Worm (Caenorhabditis elegans) whole organism, L4 larva: Measurements from ENCODE around the gene sup-1.

Experiments
- F10B5.3 ChIP-seq: sonication (generic microtip); optimal IDR thresholded peaks from 2 replicates; lab custom pipeline; 2016; ENCODE audit warnings: mild to moderate bottlenecking, missing genetic modification characterization, missing compliant biosample characterization
- Y48G9A.11 ChIP-seq: fragments of 200-800 bp; sonication (Bioruptor generic); IDR thresholded peaks from 2 replicates; pipeline ENCODE4 v1.3.6; 2022; ENCODE audit warnings: missing genetic modification reagents, missing genetic modification characterization, missing compliant biosample characterization
- ZK337.2 ChIP-seq: fragments of 200-800 bp; sonication (Bioruptor generic); IDR thresholded peaks from 2 replicates; pipeline ENCODE4 v1.3.6; 2022; ENCODE audit warnings: missing genetic modification reagents, missing genetic modification characterization, missing compliant biosample characterization
- aha-1 ChIP-seq: fragments of 150-350 bp; peaks from one replicate; lab custom pipeline; 2014; ENCODE audit warnings: missing biosample characterization, missing genetic modification characterization
- arid-1 ChIP-seq: fragments of 200-800 bp; sonication (Bioruptor generic); conservative IDR thresholded peaks from 2 replicates; pipeline ENCODE4 v1.3.6; 2022; ENCODE audit warnings: missing genetic modification reagents, missing genetic modification characterization, missing compliant biosample characterization
- ceh-20 ChIP-seq: fragments of 200-800 bp; sonication (Bioruptor generic); IDR thresholded peaks from 2 replicates; pipeline ENCODE4 v1.3.6; 2022; ENCODE audit warnings: missing genetic modification reagents, missing genetic modification characterization, missing compliant biosample characterization
- ceh-28 ChIP-seq: fragments of 150-350 bp; optimal IDR thresholded peaks from 2 replicates; lab custom pipeline; 2014; ENCODE audit warnings: missing biosample characterization, missing genetic modification reagents, missing genetic modification characterization
- ceh-44 ChIP-seq: fragments of 200-800 bp; sonication (Bioruptor generic); IDR thresholded peaks from 2 replicates; pipeline ENCODE4 v1.3.6; 2022; ENCODE audit warnings: missing genetic modification reagents, missing genetic modification characterization, missing compliant biosample characterization
- ces-1 ChIP-seq: fragments of 150-350 bp; sonication (generic microtip); optimal IDR thresholded peaks from 4 replicates; lab custom pipeline; 2014; ENCODE audit warnings: missing biosample characterization, missing genetic modification reagents, missing genetic modification characterization
- cey-2 ChIP-seq: sonication (generic microtip); optimal IDR thresholded peaks from 3 replicates; lab custom pipeline; 2017; ENCODE audit warnings: missing genetic modification characterization, mild to moderate bottlenecking, missing compliant biosample characterization, antibody characterized with exemption, borderline replicate concordance; ENCODE audit not compliant: insufficient read depth
- ctbp-1 ChIP-seq: fragments of 200-800 bp; sonication (Bioruptor generic); IDR thresholded peaks from 2 replicates; pipeline ENCODE4 v1.3.6; 2022; ENCODE audit warnings: missing genetic modification reagents, missing genetic modification characterization, missing compliant biosample characterization
- daf-12 ChIP-seq: fragments of 150-350 bp; optimal IDR thresholded peaks from 2 replicates; lab custom pipeline; 2014; ENCODE audit warnings: missing biosample characterization, missing genetic modification reagents, missing genetic modification characterization
- daf-19 ChIP-seq: fragments of 200-800 bp; sonication (Bioruptor generic); conservative IDR thresholded peaks from 2 replicates; pipeline ENCODE4 v1.3.6; 2022; ENCODE audit warnings: missing genetic modification characterization, missing compliant biosample characterization
- dmd-8 ChIP-seq: fragments of 200-800 bp; sonication (Bioruptor generic); IDR thresholded peaks from 2 replicates; pipeline ENCODE4 v1.3.6; 2022; ENCODE audit warnings: missing genetic modification characterization, missing compliant biosample characterization
- duxl-1 ChIP-seq: sonication (generic microtip); optimal IDR thresholded peaks from 2 replicates; lab custom pipeline; 2016; ENCODE audit warnings: mild to moderate bottlenecking, missing genetic modification characterization, moderate library complexity, missing compliant biosample characterization; ENCODE audit not compliant: poor library complexity
- fkh-10 ChIP-seq: fragments of 150-350 bp; optimal IDR thresholded peaks from 2 replicates; lab custom pipeline; 2014; ENCODE audit warnings: missing biosample characterization, missing genetic modification reagents, missing genetic modification characterization
- fos-1 ChIP-seq: fragments of 150-350 bp; optimal IDR thresholded peaks from 2 replicates; lab custom pipeline; 2014; ENCODE audit warnings: missing biosample characterization, missing genetic modification characterization
- hif-1 ChIP-seq, 2 experiments: sonication (generic microtip); optimal IDR thresholded peaks; 2 replicates each; lab custom pipeline; 2016 to 2017; ENCODE audit warnings: missing compliant biosample characterization in 2 of 2, missing genetic modification characterization in 2 of 2, missing genetic modification reagents in 2 of 2, missing genotype in 2 of 2, mild to moderate bottlenecking in 1 of 2
- hmg-1.1 ChIP-seq: fragments of 200-800 bp; sonication (Bioruptor generic); IDR thresholded peaks from 2 replicates; pipeline ENCODE4 v1.3.6; 2022; ENCODE audit warnings: missing genetic modification reagents, missing genetic modification characterization, missing compliant biosample characterization
- lin-38 ChIP-seq: fragments of 200-800 bp; sonication (Bioruptor generic); IDR thresholded peaks from 2 replicates; pipeline ENCODE4 v1.3.6; 2022; ENCODE audit warnings: missing genetic modification reagents, missing genetic modification characterization, missing compliant biosample characterization
- lir-3 ChIP-seq: sonication (generic microtip); optimal IDR thresholded peaks from 2 replicates; lab custom pipeline; 2016; ENCODE audit warnings: mild to moderate bottlenecking, missing genetic modification characterization, missing compliant biosample characterization
- lsy-2 ChIP-seq, 2 experiments: fragments of 150-350 bp in 1 of 2; sonication (generic microtip) in 1 of 2; optimal IDR thresholded peaks; 2 replicates each; lab custom pipeline; 2014 to 2017; ENCODE audit warnings: missing biosample characterization in 2 of 2, missing genetic modification characterization in 2 of 2
- madf-5 ChIP-seq, 2 experiments: fragments of 200-800 bp; sonication (Bioruptor generic); IDR thresholded peaks; 2 replicates each; pipeline ENCODE4 v1.3.6; 2022; ENCODE audit warnings: missing compliant biosample characterization in 2 of 2, missing genetic modification characterization in 2 of 2
- madf-9 ChIP-seq: fragments of 200-800 bp; sonication (Bioruptor generic); conservative IDR thresholded peaks from 2 replicates; pipeline ENCODE4 v1.3.6; 2022; ENCODE audit warnings: missing genetic modification reagents, missing genetic modification characterization, missing compliant biosample characterization
- mdl-1 ChIP-seq, 2 experiments: fragments of 150-350 bp in 1 of 2; sonication (generic microtip) in 1 of 2; optimal IDR thresholded peaks; 2 replicates each; lab custom pipeline; 2014 to 2017; ENCODE audit warnings: missing biosample characterization in 2 of 2, missing genetic modification characterization in 2 of 2
- mep-1 ChIP-seq: fragments of 150-350 bp; sonication (generic microtip); optimal IDR thresholded peaks from 3 replicates; lab custom pipeline; 2014; ENCODE audit warnings: missing biosample characterization, missing genetic modification characterization
- mxl-3 ChIP-seq: fragments of 200-800 bp; sonication (Bioruptor generic); optimal IDR thresholded peaks from 2 replicates; lab custom pipeline; 2018; ENCODE audit warnings: mild to moderate bottlenecking, missing genetic modification characterization, missing compliant biosample characterization
- rbr-2 ChIP-seq: sonication (generic microtip); optimal IDR thresholded peaks from 2 replicates; lab custom pipeline; 2016; ENCODE audit warnings: missing genotype, missing genetic modification characterization, missing compliant biosample characterization
- set-16 ChIP-seq: fragments of 200-800 bp; sonication (Bioruptor generic); IDR thresholded peaks from 2 replicates; pipeline ENCODE4 v1.3.6; 2022; ENCODE audit warnings: missing genetic modification reagents, missing genetic modification characterization, missing compliant biosample characterization
- skn-1 ChIP-seq: fragments of 150-350 bp; optimal IDR thresholded peaks from 2 replicates; lab custom pipeline; 2014; ENCODE audit warnings: missing biosample characterization, missing genetic modification characterization
- spr-3 ChIP-seq: fragments of 200-800 bp; sonication (Bioruptor generic); optimal IDR thresholded peaks from 2 replicates; lab custom pipeline; 2018; ENCODE audit warnings: mild to moderate bottlenecking, missing genetic modification characterization, missing compliant biosample characterization
- zip-2 ChIP-seq: fragments of 150-350 bp; optimal IDR thresholded peaks from 2 replicates; lab custom pipeline; 2014; ENCODE audit warnings: missing biosample characterization, missing genetic modification characterization

The sup-1 gene

DNA sequence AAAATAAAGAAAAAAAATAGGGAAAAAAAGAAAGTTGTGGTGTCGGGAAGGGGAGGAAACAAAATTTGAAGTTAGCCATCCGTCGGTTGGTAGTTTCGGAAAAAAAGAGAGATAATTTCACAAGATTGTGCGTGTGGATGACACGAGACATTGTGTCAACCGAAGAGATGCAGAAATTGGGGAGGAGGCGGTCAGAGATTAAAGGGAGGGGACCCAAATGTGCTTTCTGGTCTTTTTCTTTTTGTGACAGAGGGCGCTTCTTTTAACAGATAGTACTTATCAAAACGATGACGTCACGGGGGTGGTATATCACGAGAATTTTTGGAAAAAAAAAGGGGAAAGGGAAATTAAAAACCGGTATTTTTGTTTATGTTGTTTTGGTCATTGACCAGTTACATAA is 1.1 kb upstream of the sup-1 start (continued):
- TF ChIP-seq ceh-44 (GFP tag; lab: Robert Waterston, UW) (no peak), dmd-8 (GFP tag; lab: Robert Waterston, UW) (no peak), rbr-2 (tag; lab: Kevin White, UChicago) (peak; percentile 1), ceh-20 (GFP tag; lab: Robert Waterston, UW) (peak; percentile 62; the same call in 1 of the 2 replicates), lsy-2 (tag; optimal IDR thresholded peaks at IDR 0.05; lab: Kevin White, UChicago) (peak in 1 of 2 experiments; percentile 52), fkh-10 (no peak), mdl-1 (tag; optimal IDR thresholded peaks at IDR 0.05; lab: Kevin White, UChicago) (peak in 1 of 2 experiments; percentile 25), F10B5.3 (no peak), fos-1 (tag; lab: Kevin White, UChicago) (no peak), lir-3 (no peak), hmg-1.1 (GFP tag; lab: Robert Waterston, UW) (no peak), zip-2 (tag; lab: Kevin White, UChicago) (no peak), madf-9 (no peak), ctbp-1 (GFP tag; lab: Robert Waterston, UW) (0 out of 2 replicates have a peak, but pooled peaks have one; percentile 36), aha-1 (peak; percentile 59), ces-1 (GFP tag; lab: Kevin White, UChicago) (no peak), duxl-1 (no peak), hif-1 (tag; optimal IDR thresholded peaks at IDR 0.05; lab: Kevin White, UChicago) (peak in 1 of 2 experiments; percentile 3), arid-1 (no peak), lin-38 (GFP tag; lab: Robert Waterston, UW) (no peak), Y48G9A.11 (GFP tag; lab: Robert Waterston, UW) (no peak)
- TF ChIP-seq, all 104 proteins: peak for 15

DNA sequence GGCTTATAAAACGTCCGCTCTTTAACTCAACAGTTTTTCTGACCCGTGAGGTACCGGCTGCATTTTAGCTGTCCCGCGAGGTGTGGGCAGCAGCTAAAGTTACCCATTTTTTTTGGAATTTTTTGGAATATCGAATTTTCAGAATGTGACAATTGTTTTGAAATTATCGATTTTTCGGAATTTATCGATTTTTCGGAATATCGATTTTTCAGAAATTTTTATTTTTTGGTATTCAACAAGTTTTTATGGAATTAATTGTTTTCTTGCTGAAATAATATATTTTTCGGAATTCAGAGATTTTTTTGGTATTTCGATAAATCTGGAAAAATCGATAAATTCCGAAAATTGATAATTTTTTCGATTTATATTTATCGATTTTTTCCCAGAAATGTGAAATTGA is 4.5 kb downstream of the sup-1 start:
- no peak for TF ChIP-seq spr-3
- TF ChIP-seq ZK337.2 (GFP tag; lab: Robert Waterston, UW) = no peak
- no peak for TF ChIP-seq lsy-2 (tag; optimal IDR thresholded peaks at IDR 0.05; lab: Kevin White, UChicago)
- TF ChIP-seq mep-1 (tag; lab: Kevin White, UChicago) = peak; percentile 11
- no peak for TF ChIP-seq set-16 (GFP tag; lab: Robert Waterston, UW)
- TF ChIP-seq skn-1 (tag; lab: Kevin White, UChicago) = no peak
- TF ChIP-seq cey-2 (tag; lab: Kevin White, UChicago) = no peak
- TF ChIP-seq ceh-28 = peak; percentile 95
- no peak for TF ChIP-seq ceh-44 (GFP tag; lab: Robert Waterston, UW)

DNA sequence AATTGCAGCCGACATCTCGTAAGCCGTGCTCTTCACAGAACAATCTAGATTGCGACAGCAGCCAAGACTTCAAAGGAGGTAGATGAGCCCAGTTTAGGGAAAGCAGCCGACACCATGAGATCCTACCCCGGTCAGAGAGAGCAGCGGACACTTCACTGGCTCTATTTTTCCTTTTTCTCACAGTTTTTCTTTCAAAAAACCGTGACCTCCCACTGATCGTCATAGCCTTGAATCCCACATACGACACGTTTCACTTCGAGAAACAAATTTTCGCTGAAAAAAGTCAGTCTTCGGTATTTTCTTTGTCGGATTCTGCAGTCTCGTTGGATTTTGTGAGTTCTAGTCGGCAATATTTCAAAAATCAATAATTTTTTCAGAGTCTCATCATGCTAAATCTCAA is 5.4 kb downstream of the sup-1 start, which contains the start of gene Y41C4A.21:
Gene Y41C4A.21 (plus strand): TSS at position 301 of the 400 bp plus-strand sequence.
- TF ChIP-seq spr-3 (no peak), set-16 (GFP tag; lab: Robert Waterston, UW) (0 out of 2 replicates have a peak, but pooled peaks have one; percentile 4)

DNA sequence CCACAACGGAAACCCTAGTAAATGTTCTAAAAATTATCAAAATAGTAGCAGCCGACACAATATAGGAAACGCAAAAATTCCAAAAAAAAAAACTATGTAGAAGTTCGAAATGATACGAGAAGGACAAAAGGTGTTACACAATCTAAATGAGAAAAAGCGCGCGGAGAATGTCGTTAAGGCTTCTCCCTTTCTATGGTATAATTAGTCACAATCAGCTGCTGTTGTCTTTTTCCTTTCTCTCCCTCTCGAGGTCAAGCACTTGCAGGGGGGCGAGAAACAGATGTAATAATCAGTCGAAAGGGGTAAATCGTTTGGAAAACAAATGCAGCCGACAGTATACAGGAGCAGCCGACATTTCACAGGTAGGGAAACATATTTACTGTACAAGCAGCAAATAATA is 5.9 kb downstream of the sup-1 start:
- TF ChIP-seq daf-19 (GFP tag; lab: Robert Waterston, UW) (no peak), set-16 (GFP tag; lab: Robert Waterston, UW) (no peak), mxl-3 (GFP tag; lab: Kevin White, UChicago) (no peak)

DNA sequence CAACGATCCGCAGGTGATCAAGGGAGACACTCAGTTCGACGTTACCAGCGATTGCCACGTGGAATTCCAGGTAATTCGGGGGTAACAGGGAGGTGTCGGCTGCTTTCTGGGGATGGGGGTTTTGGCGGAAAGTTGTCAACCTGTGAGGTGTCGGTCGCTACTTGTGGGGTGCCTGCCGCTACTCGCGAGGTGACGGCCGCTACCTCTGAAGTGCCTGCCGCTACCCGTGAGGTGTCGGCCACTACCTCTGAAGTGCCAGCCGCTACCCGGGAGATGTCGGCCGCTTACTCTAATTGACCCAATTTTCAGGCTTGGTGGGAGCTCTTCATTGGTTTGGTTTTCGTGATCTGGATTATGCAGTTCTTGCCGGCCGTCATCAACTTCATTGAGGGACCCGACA is 6.6 kb downstream of the sup-1 start:
- TF ChIP-seq set-16 (GFP tag; lab: Robert Waterston, UW) (peak; percentile 89), madf-5 (GFP tag; IDR thresholded peaks at IDR 0.05; lab: Robert Waterston, UW) (0 out of 4 replicates have a peak, but pooled peaks of 1 of the 2 experiments have one; percentile 17), daf-12 (no peak)
- TF ChIP-seq, all 104 proteins: peak for 2
